Fruit fly (Drosophila melanogaster): ENCODE data around the gene pira.
A peak's percentile ranks its signal among the peaks of the same experiment; 100 is the strongest.

The pira gene

DNA sequence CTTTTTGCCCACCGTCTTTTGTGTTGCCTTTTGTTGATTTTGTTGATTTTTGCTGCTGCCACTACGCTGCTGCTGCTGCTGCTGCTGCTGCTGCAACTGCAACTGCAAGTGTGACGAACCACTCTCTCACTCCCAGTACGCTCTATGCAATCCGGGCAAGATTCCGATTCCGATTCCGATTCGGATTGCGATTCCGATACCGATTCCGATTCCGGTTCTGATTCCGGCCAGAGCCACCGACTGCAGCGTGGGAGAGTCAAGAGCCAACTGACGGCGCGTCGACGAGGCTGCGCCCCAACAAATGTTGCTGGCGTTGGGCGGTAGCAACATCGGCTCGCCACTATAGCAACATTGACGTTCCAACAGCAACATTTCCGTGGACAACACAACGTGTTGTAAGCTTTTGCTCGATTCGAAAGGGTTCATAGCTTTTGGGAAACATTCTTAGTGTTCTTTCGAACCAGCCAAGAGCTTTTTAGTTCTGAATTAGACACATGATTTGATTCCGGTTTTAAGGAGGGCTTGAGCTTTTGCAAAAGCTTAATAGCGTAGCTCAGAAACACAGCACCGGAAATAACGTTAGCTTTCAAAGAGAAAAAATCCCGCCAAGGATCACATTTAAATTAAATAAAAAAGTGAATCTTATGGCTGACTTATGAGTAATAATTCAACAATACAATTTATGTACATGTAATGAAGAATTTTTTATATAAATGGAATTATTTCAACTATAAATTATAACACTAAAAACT is 21.5 kb upstream of the pira start, which contains the start of gene CG32647 (continued):
- TF ChIP-seq CG8290 (GFP tag; optimal IDR thresholded peaks at IDR 0.05) (no peak), CG8290 (tag; optimal IDR thresholded peaks at IDR 0.05) (peak in 1 of 2 experiments; percentile 19), nau (GFP tag; optimal IDR thresholded peaks at IDR 0.05) (no peak), ken (GFP tag; IDR thresholded peaks at IDR 0.05) (no peak), Dref (GFP tag; IDR thresholded peaks at IDR 0.05) (peak; percentile 26; the same call in 1 of the 2 replicates), peb (GFP tag; IDR thresholded peaks at IDR 0.05) (no peak), Jarid2 (GFP tag; optimal IDR thresholded peaks at IDR 0.05) (peak; percentile 79), nerfin-1 (tag; optimal IDR thresholded peaks at IDR 0.05) (no peak), CG11723 (GFP tag; optimal IDR thresholded peaks at IDR 0.05) (no peak), Meics (GFP tag; optimal IDR thresholded peaks at IDR 0.05) (peak; percentile 18), C15 (GFP tag; IDR thresholded peaks at IDR 0.05) (no peak), ems (GFP tag; optimal IDR thresholded peaks at IDR 0.05) (no peak), fd96Cb (tag; optimal IDR thresholded peaks at IDR 0.05) (no peak), danr (GFP tag; IDR thresholded peaks at IDR 0.05) (no peak), CTCF (GFP tag; optimal IDR thresholded peaks at IDR 0.05) (peak; percentile 69), Rfx (GFP tag; IDR thresholded peaks at IDR 0.05) (no peak), hb (GFP tag; IDR thresholded peaks at IDR 0.05; ENCODE audit: partially characterized antibody) (no peak), slbo (GFP tag; IDR thresholded peaks at IDR 0.05) (0 out of 2 replicates have a peak, but pooled peaks have one; percentile 2), bbx (GFP tag; IDR thresholded peaks at IDR 0.05; ENCODE audit: partially characterized antibody) (no peak), CG18599 (GFP tag; optimal IDR thresholded peaks at IDR 0.05) (peak; percentile 9), Ets65A (GFP tag) (peak; percentile 46), CG7745 (tag; optimal IDR thresholded peaks at IDR 0.05) (no peak), sens (GFP tag) (peak; percentile 22), CG32532 (GFP tag; IDR thresholded peaks at IDR 0.05) (no peak), Drgx (GFP tag; IDR thresholded peaks at IDR 0.05) (0 out of 2 replicates have a peak, but pooled peaks have one; percentile 33), ssp (GFP tag; IDR thresholded peaks at IDR 0.05) (no peak), CG4404 (GFP tag; IDR thresholded peaks at IDR 0.05) (no peak), tap (tag; optimal IDR thresholded peaks at IDR 0.05) (no peak), CG42726 (GFP tag; IDR thresholded peaks at IDR 0.05; ENCODE audit: partially characterized antibody) (0 out of 2 replicates have a peak, but pooled peaks have one; percentile 47), CG10654 (GFP tag; optimal IDR thresholded peaks at IDR 0.05) (no peak), E2f2 (GFP tag; IDR thresholded peaks at IDR 0.05) (0 out of 2 replicates have a peak, but pooled peaks have one; percentile 27), lab (GFP tag; optimal IDR thresholded peaks at IDR 0.05) (peak; percentile 9), Dp (GFP tag; optimal IDR thresholded peaks at IDR 0.05) (peak; percentile 26), dmrt11E (tag; optimal IDR thresholded peaks at IDR 0.05) (no peak), da (GFP tag; optimal IDR thresholded peaks at IDR 0.05) (no peak), Ets97D (GFP tag; optimal IDR thresholded peaks at IDR 0.05) (peak; percentile 81), CG15514 (GFP tag; optimal IDR thresholded peaks at IDR 0.05) (peak; percentile 97)

DNA sequence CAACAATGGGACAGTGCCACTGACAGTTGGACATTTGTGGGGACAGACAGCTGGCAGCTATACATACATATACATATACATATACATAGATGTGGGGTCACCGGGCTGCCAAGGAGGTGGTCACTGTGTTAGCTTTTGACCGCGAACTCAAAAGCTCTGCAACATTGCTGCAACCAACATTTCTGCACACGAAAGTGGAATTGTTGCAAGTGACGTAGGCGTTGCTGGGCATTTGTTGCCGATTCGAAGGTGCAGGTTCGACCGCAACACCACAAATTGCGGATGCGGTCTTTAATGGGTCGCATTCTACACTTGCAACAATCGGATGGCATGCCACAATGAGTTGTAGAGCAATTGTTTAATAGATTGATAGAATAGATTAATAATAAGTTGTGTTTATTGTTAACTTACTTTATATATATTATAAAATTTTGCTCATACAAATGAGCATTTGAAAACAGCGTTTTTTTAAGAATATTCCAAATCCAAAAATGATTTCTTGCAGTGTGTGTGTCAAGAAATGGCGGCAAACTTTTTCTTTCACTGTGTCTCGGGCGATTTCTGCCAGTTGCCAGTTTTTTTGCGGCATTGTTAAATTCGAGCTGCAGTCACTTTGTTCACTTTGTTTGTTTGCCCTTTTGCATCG is 14.5 kb upstream of the pira start:
- no peak for TF ChIP-seq D (optimal IDR thresholded peaks at IDR 0.05)
- TF ChIP-seq D (GFP tag; optimal IDR thresholded peaks at IDR 0.05): no peak
- no peak for TF ChIP-seq CG13424 (tag; optimal IDR thresholded peaks at IDR 0.05)
- TF ChIP-seq CG2875 (GFP tag; optimal IDR thresholded peaks at IDR 0.05): no peak
- TF ChIP-seq pb (GFP tag; optimal IDR thresholded peaks at IDR 0.05): no peak
- peak; percentile 90 for TF ChIP-seq CG11504 (tag; optimal IDR thresholded peaks at IDR 0.05)
- TF ChIP-seq cad (GFP tag; optimal IDR thresholded peaks at IDR 0.05): no peak
- TF ChIP-seq CG5180 (GFP tag; optimal IDR thresholded peaks at IDR 0.05): peak; percentile 73
- TF ChIP-seq yki (optimal IDR thresholded peaks at IDR 0.05): no peak
- TF ChIP-seq br (optimal IDR thresholded peaks at IDR 0.05): no peak
- TF ChIP-seq row (GFP tag; IDR thresholded peaks at IDR 0.05): 0 out of 3 replicates have a peak, but pooled peaks have one; percentile 15
- no peak for TF ChIP-seq Gsc (GFP tag; IDR thresholded peaks at IDR 0.05)
- no peak for TF ChIP-seq CG7271 (tag; optimal IDR thresholded peaks at IDR 0.05)
- TF ChIP-seq hbn (GFP tag; IDR thresholded peaks at IDR 0.05; ENCODE audit: partially characterized antibody): no peak
- TF ChIP-seq Drgx (GFP tag; IDR thresholded peaks at IDR 0.05): peak; percentile 37; the same call in 1 of the 2 replicates
- TF ChIP-seq oc (tag; optimal IDR thresholded peaks at IDR 0.05): no peak

All from whole organism, embryonic.